Worm (Caenorhabditis elegans) whole organism, L1 larva: ENCODE results near the gene ZK1320.5.

Experiments used
- F16B12.6 ChIP-seq: fragments of 150-350 bp; optimal IDR thresholded peaks from 2 replicates; lab custom pipeline; 2014; ENCODE audit warnings: missing biosample characterization, missing genetic modification characterization
- alr-1 ChIP-seq: fragments of 200-800 bp; sonication (Bioruptor generic); optimal IDR thresholded peaks from 2 replicates; lab custom pipeline; 2018; ENCODE audit warnings: borderline replicate concordance, mild to moderate bottlenecking, missing genetic modification characterization, missing compliant biosample characterization
- blmp-1 ChIP-seq: fragments of 150-350 bp; optimal IDR thresholded peaks from 2 replicates; lab custom pipeline; 2014; ENCODE audit warnings: missing biosample characterization, missing genetic modification characterization
- ceh-63 ChIP-seq: fragments of 200-800 bp; sonication (Bioruptor generic); optimal IDR thresholded peaks from 2 replicates; lab custom pipeline; 2018; ENCODE audit warnings: mild to moderate bottlenecking, missing genetic modification characterization, missing compliant biosample characterization
- ceh-82 ChIP-seq, 3 experiments: fragments of 150-350 bp in 1 of 3; sonication (generic microtip) in 2 of 3; optimal IDR thresholded peaks; 2 replicates each; lab custom pipeline; 2014 to 2017; ENCODE audit warnings: missing biosample characterization in 3 of 3, missing genetic modification characterization in 3 of 3
- ceh-90 ChIP-seq: sonication (generic microtip); optimal IDR thresholded peaks from 2 replicates; lab custom pipeline; 2016; ENCODE audit warnings: missing genetic modification characterization, missing compliant biosample characterization
- dpl-1 ChIP-seq, 3 experiments: fragments of 150-350 bp in 2 of 3; sonication (generic microtip) in 1 of 3; optimal IDR thresholded peaks; 2 replicates each; lab custom pipeline; 2014 to 2017; ENCODE audit warnings: missing biosample characterization in 3 of 3, missing genetic modification characterization in 3 of 3, missing genetic modification reagents in 3 of 3
- efl-1 ChIP-seq, 4 experiments: fragments of 150-350 bp; optimal IDR thresholded peaks in 3 of 4; peaks in 1 of 4; 1 replicate in 1 of 4; 2 replicates in 3 of 4; lab custom pipeline; 2014; ENCODE audit warnings: missing biosample characterization in 2 of 4, missing genetic modification characterization in 2 of 4, missing genetic modification reagents in 2 of 4
- efl-3 ChIP-seq: fragments of 200-800 bp; sonication (Bioruptor generic); optimal IDR thresholded peaks from 2 replicates; lab custom pipeline; 2018; ENCODE audit warnings: mild to moderate bottlenecking, missing genetic modification characterization, missing compliant biosample characterization
- egl-13 ChIP-seq: sonication (generic microtip); optimal IDR thresholded peaks from 2 replicates; lab custom pipeline; 2016; ENCODE audit warnings: missing genotype, missing genetic modification reagents, missing genetic modification characterization, missing compliant biosample characterization
- elt-2 ChIP-seq: sonication (generic microtip); optimal IDR thresholded peaks from 2 replicates; lab custom pipeline; 2016; ENCODE audit warnings: missing genetic modification characterization, mild to moderate bottlenecking, inconsistent platforms, missing compliant biosample characterization, missing genetic modification reagents
- fkh-8 ChIP-seq: sonication (generic microtip); optimal IDR thresholded peaks from 2 replicates; lab custom pipeline; 2016; ENCODE audit warnings: mild to moderate bottlenecking, missing genetic modification characterization, missing compliant biosample characterization
- fos-1 ChIP-seq: fragments of 150-350 bp; optimal IDR thresholded peaks from 2 replicates; lab custom pipeline; 2014; ENCODE audit warnings: missing biosample characterization, missing genetic modification characterization
- isw-1 ChIP-seq: fragments of 200-800 bp; sonication (Bioruptor generic); IDR thresholded peaks from 2 replicates; pipeline ENCODE4 v1.3.6; 2022; ENCODE audit warnings: missing genetic modification characterization, missing compliant biosample characterization
- jun-1 ChIP-seq: fragments of 150-350 bp; optimal IDR thresholded peaks from 2 replicates; lab custom pipeline; 2014; ENCODE audit warnings: missing biosample characterization, missing genetic modification reagents, missing genetic modification characterization
- lin-15B ChIP-seq: fragments of 150-350 bp; sonication (generic microtip); optimal IDR thresholded peaks from 3 replicates; lab custom pipeline; 2014; ENCODE audit warnings: missing biosample characterization, missing genetic modification characterization
- lsy-2 ChIP-seq, 2 experiments: fragments of 150-350 bp; optimal IDR thresholded peaks; 2 replicates each; lab custom pipeline; 2014; ENCODE audit warnings: missing biosample characterization in 2 of 2, missing genetic modification characterization in 2 of 2
- mab-9 ChIP-seq: fragments of 200-800 bp; sonication (Bioruptor generic); IDR thresholded peaks from 2 replicates; pipeline ENCODE4 v1.3.6; 2022; ENCODE audit warnings: missing genetic modification reagents, missing genetic modification characterization, missing compliant biosample characterization
- mdl-1 ChIP-seq, 2 experiments: fragments of 150-350 bp; optimal IDR thresholded peaks; 2 replicates each; lab custom pipeline; 2014 to 2017; ENCODE audit warnings: missing biosample characterization in 2 of 2, missing genetic modification characterization in 2 of 2, inconsistent platforms in 1 of 2
- nhr-11 ChIP-seq: fragments of 150-350 bp; optimal IDR thresholded peaks from 2 replicates; lab custom pipeline; 2014; ENCODE audit warnings: missing biosample characterization, missing genetic modification characterization
- nhr-12 ChIP-seq: sonication (generic microtip); optimal IDR thresholded peaks from 2 replicates; lab custom pipeline; 2017; ENCODE audit warnings: missing biosample characterization, missing genetic modification characterization
- nhr-20 ChIP-seq: sonication (generic microtip); optimal IDR thresholded peaks from 2 replicates; lab custom pipeline; 2016; ENCODE audit warnings: mild to moderate bottlenecking, missing genetic modification characterization, missing compliant biosample characterization
- nhr-28 ChIP-seq: fragments of 150-350 bp; optimal IDR thresholded peaks from 2 replicates; lab custom pipeline; 2014; ENCODE audit warnings: missing biosample characterization, missing genetic modification characterization
- nhr-47 ChIP-seq: sonication (generic microtip); optimal IDR thresholded peaks from 2 replicates; lab custom pipeline; 2016; ENCODE audit warnings: mild to moderate bottlenecking, missing genetic modification characterization, moderate library complexity, missing compliant biosample characterization
- nhr-71 ChIP-seq: sonication (generic microtip); optimal IDR thresholded peaks from 2 replicates; lab custom pipeline; 2016; ENCODE audit warnings: mild to moderate bottlenecking, missing genetic modification characterization, moderate library complexity, missing compliant biosample characterization
- nhr-77 ChIP-seq: fragments of 150-350 bp; optimal IDR thresholded peaks from 2 replicates; lab custom pipeline; 2014; ENCODE audit warnings: missing biosample characterization, missing genetic modification characterization
- nhr-84 ChIP-seq: sonication (generic microtip); optimal IDR thresholded peaks from 2 replicates; lab custom pipeline; 2017; ENCODE audit warnings: missing biosample characterization, missing genetic modification characterization
- nhr-85 ChIP-seq: sonication (generic microtip); peaks from one replicate; lab custom pipeline; 2016; ENCODE audit warnings: missing genetic modification characterization, inconsistent platforms, missing compliant biosample characterization
- nhr-90 ChIP-seq: sonication (generic microtip); optimal IDR thresholded peaks from 2 replicates; lab custom pipeline; 2016; ENCODE audit warnings: mild to moderate bottlenecking, missing genetic modification characterization, missing compliant biosample characterization; ENCODE audit not compliant: poor library complexity
- pqm-1 ChIP-seq: sonication (generic microtip); optimal IDR thresholded peaks from 3 replicates; lab custom pipeline; 2017; ENCODE audit warnings: missing biosample characterization, missing genetic modification characterization
- rnt-1 ChIP-seq: sonication (generic microtip); optimal IDR thresholded peaks from 2 replicates; lab custom pipeline; 2016; ENCODE audit warnings: mild to moderate bottlenecking, missing genetic modification characterization, moderate library complexity, missing compliant biosample characterization
- skn-1 ChIP-seq: fragments of 150-350 bp; optimal IDR thresholded peaks from 2 replicates; lab custom pipeline; 2014; ENCODE audit warnings: missing biosample characterization, missing genetic modification characterization
- snpc-4 ChIP-seq: fragments of 150-350 bp; optimal IDR thresholded peaks from 2 replicates; lab custom pipeline; 2014; ENCODE audit warnings: missing biosample characterization, missing genetic modification characterization
- snu-23 ChIP-seq: sonication (generic microtip); optimal IDR thresholded peaks from 2 replicates; lab custom pipeline; 2016; ENCODE audit warnings: missing genetic modification characterization, missing compliant biosample characterization
- sox-4 ChIP-seq: sonication (generic microtip); optimal IDR thresholded peaks from 2 replicates; lab custom pipeline; 2016; ENCODE audit warnings: missing genetic modification characterization, missing compliant biosample characterization
- sup-37 ChIP-seq: fragments of 200-800 bp; sonication (Bioruptor generic); optimal IDR thresholded peaks from 2 replicates; lab custom pipeline; 2018; ENCODE audit warnings: mild to moderate bottlenecking, missing genetic modification characterization, missing compliant biosample characterization
- swsn-7 ChIP-seq: sonication (generic microtip); optimal IDR thresholded peaks from 2 replicates; lab custom pipeline; 2016; ENCODE audit warnings: missing genetic modification characterization, missing compliant biosample characterization
- unc-130 ChIP-seq: fragments of 150-350 bp; optimal IDR thresholded peaks from 2 replicates; lab custom pipeline; 2017; ENCODE audit warnings: missing biosample characterization, missing genetic modification characterization, inconsistent platforms
- unc-62 ChIP-seq: fragments of 150-350 bp; optimal IDR thresholded peaks from 2 replicates; lab custom pipeline; 2014; ENCODE audit warnings: missing biosample characterization, missing genetic modification reagents, missing genetic modification characterization
- unc-86 ChIP-seq: sonication (generic microtip); optimal IDR thresholded peaks from 2 replicates; lab custom pipeline; 2016; ENCODE audit warnings: missing genetic modification characterization, missing compliant biosample characterization
- zag-1 ChIP-seq: fragments of 150-350 bp; optimal IDR thresholded peaks from 2 replicates; lab custom pipeline; 2014; ENCODE audit warnings: missing biosample characterization, missing genetic modification characterization
- ztf-4 ChIP-seq: fragments of 150-350 bp; optimal IDR thresholded peaks from 2 replicates; lab custom pipeline; 2014; ENCODE audit warnings: missing biosample characterization, missing genetic modification characterization

ZK1320.5 gene

DNA sequence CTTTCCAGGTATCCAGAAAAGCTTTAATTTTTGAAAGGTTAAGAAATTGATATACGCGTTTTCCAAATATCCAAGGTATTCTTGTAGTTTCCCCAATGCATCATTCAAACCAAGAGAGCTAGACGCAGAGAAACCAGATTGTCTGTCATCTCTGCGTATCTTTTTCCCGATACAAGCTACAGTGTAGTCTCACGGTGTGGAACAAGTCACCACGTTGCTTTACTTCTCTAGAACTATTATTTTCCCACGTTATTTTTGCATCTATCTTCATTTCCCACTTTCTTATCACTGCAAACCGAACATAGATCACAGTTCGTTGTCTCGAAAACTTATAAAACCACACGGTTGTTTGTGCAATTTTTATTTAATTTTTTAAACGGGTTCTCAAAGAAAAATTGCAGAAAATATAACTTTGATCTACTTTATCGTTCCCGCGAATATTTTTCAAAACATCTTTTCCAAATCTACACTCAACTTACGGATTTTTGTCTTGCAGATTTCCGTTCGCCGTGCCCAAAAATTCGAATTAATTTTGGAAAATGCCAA is 9.2 kb downstream of the ZK1320.5 start, which contains the start of gene gstk-1 (continued):
- TF ChIP-seq ceh-90 (tag; lab: Kevin White, UChicago) (no peak), fos-1 (no peak), efl-1 (optimal IDR thresholded peaks at IDR 0.05; lab: Kevin White, UChicago) (peak in 1 of 2 experiments; percentile 13), efl-1 (GFP tag; optimal IDR thresholded peaks at IDR 0.05 in 1 of 2; lab: Kevin White, UChicago) (no peak), F16B12.6 (tag; lab: Kevin White, UChicago) (no peak), mab-9 (no peak), nhr-20 (tag; lab: Kevin White, UChicago) (peak; percentile 94), snu-23 (GFP tag; lab: Kevin White, UChicago) (peak; percentile 13), nhr-12 (no peak), lin-15B (tag; lab: Kevin White, UChicago) (no peak), unc-62 (no peak), skn-1 (tag; lab: Kevin White, UChicago) (no peak), pqm-1 (tag; lab: Kevin White, UChicago) (no peak), ceh-82 (tag; optimal IDR thresholded peaks at IDR 0.05; lab: Kevin White, UChicago) (no peak), unc-86 (no peak), egl-13 (no peak), lsy-2 (tag; optimal IDR thresholded peaks at IDR 0.05; lab: Kevin White, UChicago) (peak in 1 of 2 experiments; percentile 2), isw-1 (GFP tag; lab: Robert Waterston, UW) (no peak), unc-130 (no peak), mdl-1 (tag; optimal IDR thresholded peaks at IDR 0.05; lab: Kevin White, UChicago) (peak in 1 of 2 experiments; percentile 67), nhr-84 (tag; lab: Kevin White, UChicago) (no peak), nhr-77 (tag; lab: Kevin White, UChicago) (no peak), sup-37 (GFP tag; lab: Kevin White, UChicago) (no peak), swsn-7 (no peak), sox-4 (tag; lab: Kevin White, UChicago) (no peak), jun-1 (tag; lab: Kevin White, UChicago) (no peak), alr-1 (tag; lab: Kevin White, UChicago) (no peak), rnt-1 (tag; lab: Kevin White, UChicago) (peak; percentile 23), efl-3 (GFP tag; lab: Kevin White, UChicago) (no peak), fkh-8 (tag; lab: Kevin White, UChicago) (no peak), nhr-85 (tag; lab: Kevin White, UChicago) (peak; percentile 78), nhr-11 (tag; lab: Kevin White, UChicago) (peak; percentile 13), nhr-71 (tag; lab: Kevin White, UChicago) (peak; percentile 57)

DNA sequence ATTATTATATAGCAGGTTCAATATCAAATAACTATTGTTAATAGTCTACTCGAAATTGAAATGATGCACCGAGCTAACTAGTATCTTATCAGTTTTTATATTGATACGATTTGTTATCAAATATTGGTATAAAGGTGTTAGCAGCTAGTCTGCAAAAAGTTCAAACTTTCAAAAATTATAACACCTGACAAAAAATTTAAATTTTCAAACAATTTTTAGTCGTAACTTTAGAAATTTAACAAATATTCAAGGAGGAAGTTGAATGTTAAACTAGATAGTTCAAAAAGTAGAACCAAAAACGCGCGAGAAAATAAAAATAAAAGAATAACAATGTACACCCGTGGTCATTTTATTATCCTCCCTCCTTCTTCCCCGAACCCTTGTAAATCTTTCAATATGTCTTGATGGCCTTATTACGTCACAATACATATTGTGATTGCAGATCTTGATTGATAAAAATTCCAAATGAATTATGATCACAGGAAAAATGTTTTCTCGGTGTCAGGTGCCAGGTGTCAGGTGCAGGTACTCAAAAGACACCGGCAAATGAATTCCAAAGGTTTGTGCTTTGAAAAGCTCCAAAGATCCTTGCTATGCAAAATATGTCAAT is 9.8 kb downstream of the ZK1320.5 start, which contains the start of gene ZK1307.1:
Gene ZK1307.1 (minus strand): TSS at position 51 of the 610 bp plus-strand sequence.
- no peak for TF ChIP-seq nhr-47 (tag; lab: Kevin White, UChicago)
- no peak for TF ChIP-seq sox-4 (tag; lab: Kevin White, UChicago)
- no peak for TF ChIP-seq snpc-4
- TF ChIP-seq ztf-4 (tag; lab: Kevin White, UChicago) = no peak
- peak; percentile 32 for TF ChIP-seq elt-2 (tag; lab: Kevin White, UChicago)
- TF ChIP-seq blmp-1 (tag; lab: Kevin White, UChicago) = peak; percentile 23
- no peak for TF ChIP-seq nhr-28 (tag; lab: Kevin White, UChicago)
- no peak for TF ChIP-seq mab-9
- no peak for TF ChIP-seq fkh-8 (tag; lab: Kevin White, UChicago)
- no peak for TF ChIP-seq nhr-90 (tag; lab: Kevin White, UChicago)

DNA sequence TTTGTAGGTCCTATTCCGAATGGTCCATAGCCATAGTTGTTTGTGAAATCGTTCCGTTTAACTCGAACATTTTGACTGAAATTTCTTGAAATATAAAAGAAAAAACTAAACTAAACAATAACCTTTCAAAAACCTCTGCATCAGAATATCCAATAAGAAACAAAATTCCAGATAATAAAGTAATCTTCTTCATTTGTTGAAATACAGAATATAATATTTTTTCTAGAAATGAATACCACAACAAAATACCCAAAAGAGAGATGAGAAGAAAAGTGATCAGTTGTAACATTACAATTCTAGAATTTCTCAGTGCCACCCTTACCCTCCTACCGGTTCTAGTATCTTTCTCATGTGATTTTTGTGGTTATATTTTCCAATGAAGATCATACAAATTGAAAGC is 11.8 kb downstream of the ZK1320.5 start, which contains the start of gene ZK1307.2:
Gene ZK1307.2 (minus strand): TSS at position 274 of the 400 bp plus-strand sequence.
- TF ChIP-seq zag-1 (tag; lab: Kevin White, UChicago) = no peak
- TF ChIP-seq rnt-1 (tag; lab: Kevin White, UChicago) = no peak
- no peak for TF ChIP-seq ceh-63 (GFP tag; lab: Kevin White, UChicago)
- TF ChIP-seq dpl-1 (GFP tag; optimal IDR thresholded peaks at IDR 0.05; lab: Kevin White, UChicago) = no peak
- TF ChIP-seq, all 84 proteins: peak for 0
